Worm (Caenorhabditis elegans) whole organism, L1 larva: ENCODE results near the gene lelo-1.

Experiments
- C04F5.9 ChIP-seq: sonication (generic microtip); optimal IDR thresholded peaks from 2 replicates; lab custom pipeline; 2016; ENCODE audit warnings: missing genetic modification characterization, missing compliant biosample characterization
- Y116A8C.19 ChIP-seq: sonication (generic microtip); optimal IDR thresholded peaks from 2 replicates; lab custom pipeline; 2016; ENCODE audit warnings: missing compliant biosample characterization, missing genetic modification characterization, borderline replicate concordance
- aha-1 ChIP-seq: fragments of 150-350 bp; optimal IDR thresholded peaks from 2 replicates; lab custom pipeline; 2014; ENCODE audit warnings: missing biosample characterization, missing genetic modification characterization
- alr-1 ChIP-seq: fragments of 200-800 bp; sonication (Bioruptor generic); optimal IDR thresholded peaks from 2 replicates; lab custom pipeline; 2018; ENCODE audit warnings: borderline replicate concordance, mild to moderate bottlenecking, missing genetic modification characterization, missing compliant biosample characterization
- ama-1 ChIP-seq: fragments of 150-350 bp; optimal IDR thresholded peaks from 2 replicates; lab custom pipeline; 2014
- blmp-1 ChIP-seq: fragments of 150-350 bp; optimal IDR thresholded peaks from 2 replicates; lab custom pipeline; 2014; ENCODE audit warnings: missing biosample characterization, missing genetic modification characterization
- ceh-82 ChIP-seq, 3 experiments: fragments of 150-350 bp in 1 of 3; sonication (generic microtip) in 2 of 3; optimal IDR thresholded peaks; 2 replicates each; lab custom pipeline; 2014 to 2017; ENCODE audit warnings: missing biosample characterization in 3 of 3, missing genetic modification characterization in 3 of 3
- ceh-88 ChIP-seq: fragments of 200-800 bp; sonication (Bioruptor generic); IDR thresholded peaks from 2 replicates; pipeline ENCODE4 v1.3.6; 2022; ENCODE audit warnings: missing genetic modification characterization, missing compliant biosample characterization
- ceh-90 ChIP-seq: sonication (generic microtip); optimal IDR thresholded peaks from 2 replicates; lab custom pipeline; 2016; ENCODE audit warnings: missing genetic modification characterization, missing compliant biosample characterization
- ces-1 ChIP-seq: fragments of 150-350 bp; optimal IDR thresholded peaks from 2 replicates; lab custom pipeline; 2014; ENCODE audit warnings: missing biosample characterization, missing genetic modification reagents, missing genetic modification characterization
- dpl-1 ChIP-seq, 3 experiments: fragments of 150-350 bp in 2 of 3; sonication (generic microtip) in 1 of 3; optimal IDR thresholded peaks; 2 replicates each; lab custom pipeline; 2014 to 2017; ENCODE audit warnings: missing biosample characterization in 3 of 3, missing genetic modification characterization in 3 of 3, missing genetic modification reagents in 3 of 3
- dsc-1 ChIP-seq: sonication (generic microtip); optimal IDR thresholded peaks from 2 replicates; lab custom pipeline; 2016; ENCODE audit warnings: mild to moderate bottlenecking, missing genetic modification characterization, missing compliant biosample characterization
- efl-1 ChIP-seq, 4 experiments: fragments of 150-350 bp; optimal IDR thresholded peaks in 3 of 4; peaks in 1 of 4; 1 replicate in 1 of 4; 2 replicates in 3 of 4; lab custom pipeline; 2014; ENCODE audit warnings: missing biosample characterization in 2 of 4, missing genetic modification characterization in 2 of 4, missing genetic modification reagents in 2 of 4
- efl-3 ChIP-seq: fragments of 200-800 bp; sonication (Bioruptor generic); optimal IDR thresholded peaks from 2 replicates; lab custom pipeline; 2018; ENCODE audit warnings: mild to moderate bottlenecking, missing genetic modification characterization, missing compliant biosample characterization
- egl-27 ChIP-seq, 2 experiments: fragments of 150-350 bp in 1 of 2; sonication (generic microtip); optimal IDR thresholded peaks; 3 replicates each; lab custom pipeline; 2017 to 2018; ENCODE audit warnings: missing biosample characterization in 2 of 2, missing genetic modification characterization in 2 of 2, missing genetic modification reagents in 2 of 2
- elt-3 ChIP-seq, 6 experiments: fragments of 150-350 bp in 1 of 6; sonication (generic microtip); optimal IDR thresholded peaks; 2 replicates each; lab custom pipeline; 2017 to 2018; ENCODE audit warnings: missing biosample characterization in 6 of 6, missing genetic modification characterization in 6 of 6, inconsistent platforms in 1 of 6
- ets-5 ChIP-seq: fragments of 200-800 bp; sonication (Bioruptor generic); IDR thresholded peaks from 2 replicates; pipeline ENCODE4 v1.3.6; 2022; ENCODE audit warnings: missing genetic modification characterization, missing compliant biosample characterization
- fkh-10 ChIP-seq: sonication (generic microtip); optimal IDR thresholded peaks from 2 replicates; lab custom pipeline; 2017; ENCODE audit warnings: missing biosample characterization, missing genetic modification reagents, missing genetic modification characterization
- fos-1 ChIP-seq: fragments of 150-350 bp; optimal IDR thresholded peaks from 2 replicates; lab custom pipeline; 2014; ENCODE audit warnings: missing biosample characterization, missing genetic modification characterization
- grh-1 ChIP-seq: fragments of 200-800 bp; sonication (Bioruptor generic); IDR thresholded peaks from 2 replicates; pipeline ENCODE4 v1.3.6; 2022; ENCODE audit warnings: missing genetic modification reagents, missing genetic modification characterization, missing compliant biosample characterization
- hlh-4 ChIP-seq: sonication (generic microtip); optimal IDR thresholded peaks from 2 replicates; lab custom pipeline; 2016; ENCODE audit warnings: mild to moderate bottlenecking, missing genetic modification characterization, missing compliant biosample characterization
- hpl-2 ChIP-seq: fragments of 150-350 bp; optimal IDR thresholded peaks from 2 replicates; lab custom pipeline; 2014; ENCODE audit warnings: missing biosample characterization, missing genetic modification reagents, missing genetic modification characterization
- lin-14 ChIP-seq: fragments of 200-800 bp; sonication (Bioruptor generic); optimal IDR thresholded peaks from 2 replicates; lab custom pipeline; 2018; ENCODE audit warnings: mild to moderate bottlenecking, missing genetic modification characterization, moderate library complexity, missing compliant biosample characterization
- lin-15B ChIP-seq: fragments of 150-350 bp; sonication (generic microtip); optimal IDR thresholded peaks from 3 replicates; lab custom pipeline; 2014; ENCODE audit warnings: missing biosample characterization, missing genetic modification characterization
- lin-39 ChIP-seq: fragments of 150-350 bp; optimal IDR thresholded peaks from 2 replicates; lab custom pipeline; 2014; ENCODE audit warnings: missing biosample characterization, missing genetic modification reagents, missing genetic modification characterization
- lsy-2 ChIP-seq, 2 experiments: fragments of 150-350 bp; optimal IDR thresholded peaks; 2 replicates each; lab custom pipeline; 2014; ENCODE audit warnings: missing biosample characterization in 2 of 2, missing genetic modification characterization in 2 of 2
- mab-9 ChIP-seq: fragments of 200-800 bp; sonication (Bioruptor generic); IDR thresholded peaks from 2 replicates; pipeline ENCODE4 v1.3.6; 2022; ENCODE audit warnings: missing genetic modification reagents, missing genetic modification characterization, missing compliant biosample characterization
- mdl-1 ChIP-seq, 2 experiments: fragments of 150-350 bp; optimal IDR thresholded peaks; 2 replicates each; lab custom pipeline; 2014 to 2017; ENCODE audit warnings: missing biosample characterization in 2 of 2, missing genetic modification characterization in 2 of 2, inconsistent platforms in 1 of 2
- mef-2 ChIP-seq: fragments of 150-350 bp; optimal IDR thresholded peaks from 2 replicates; lab custom pipeline; 2014; ENCODE audit warnings: missing biosample characterization, missing genetic modification characterization
- nhr-11 ChIP-seq: fragments of 150-350 bp; optimal IDR thresholded peaks from 2 replicates; lab custom pipeline; 2014; ENCODE audit warnings: missing biosample characterization, missing genetic modification characterization
- nhr-12 ChIP-seq: sonication (generic microtip); optimal IDR thresholded peaks from 2 replicates; lab custom pipeline; 2017; ENCODE audit warnings: missing biosample characterization, missing genetic modification characterization
- nhr-19 ChIP-seq: fragments of 200-800 bp; sonication (Bioruptor generic); conservative IDR thresholded peaks from 2 replicates; pipeline ENCODE4 v1.3.6; 2022; ENCODE audit warnings: missing genetic modification characterization, missing compliant biosample characterization
- nhr-20 ChIP-seq: sonication (generic microtip); optimal IDR thresholded peaks from 2 replicates; lab custom pipeline; 2016; ENCODE audit warnings: mild to moderate bottlenecking, missing genetic modification characterization, missing compliant biosample characterization
- nhr-237 ChIP-seq: fragments of 150-350 bp; optimal IDR thresholded peaks from 2 replicates; lab custom pipeline; 2014; ENCODE audit warnings: missing biosample characterization, missing genetic modification characterization
- nhr-28 ChIP-seq: fragments of 150-350 bp; optimal IDR thresholded peaks from 2 replicates; lab custom pipeline; 2014; ENCODE audit warnings: missing biosample characterization, missing genetic modification characterization
- nhr-71 ChIP-seq: sonication (generic microtip); optimal IDR thresholded peaks from 2 replicates; lab custom pipeline; 2016; ENCODE audit warnings: mild to moderate bottlenecking, missing genetic modification characterization, moderate library complexity, missing compliant biosample characterization
- nhr-76 ChIP-seq: sonication (generic microtip); optimal IDR thresholded peaks from 2 replicates; lab custom pipeline; 2017; ENCODE audit warnings: missing biosample characterization, missing genetic modification characterization
- nhr-84 ChIP-seq: sonication (generic microtip); optimal IDR thresholded peaks from 2 replicates; lab custom pipeline; 2017; ENCODE audit warnings: missing biosample characterization, missing genetic modification characterization
- pag-3 ChIP-seq: sonication (generic microtip); optimal IDR thresholded peaks from 2 replicates; lab custom pipeline; 2017; ENCODE audit warnings: missing genetic modification characterization, mild to moderate bottlenecking, missing compliant biosample characterization, antibody characterized with exemption, borderline replicate concordance; ENCODE audit not compliant: insufficient read depth
- pqm-1 ChIP-seq: sonication (generic microtip); optimal IDR thresholded peaks from 3 replicates; lab custom pipeline; 2017; ENCODE audit warnings: missing biosample characterization, missing genetic modification characterization
- rnt-1 ChIP-seq: sonication (generic microtip); optimal IDR thresholded peaks from 2 replicates; lab custom pipeline; 2016; ENCODE audit warnings: mild to moderate bottlenecking, missing genetic modification characterization, moderate library complexity, missing compliant biosample characterization
- skn-1 ChIP-seq: fragments of 150-350 bp; optimal IDR thresholded peaks from 2 replicates; lab custom pipeline; 2014; ENCODE audit warnings: missing biosample characterization, missing genetic modification characterization
- snpc-4 ChIP-seq: fragments of 150-350 bp; optimal IDR thresholded peaks from 2 replicates; lab custom pipeline; 2014; ENCODE audit warnings: missing biosample characterization, missing genetic modification characterization
- snu-23 ChIP-seq: sonication (generic microtip); optimal IDR thresholded peaks from 2 replicates; lab custom pipeline; 2016; ENCODE audit warnings: missing genetic modification characterization, missing compliant biosample characterization
- sptf-1 ChIP-seq: fragments of 150-350 bp; optimal IDR thresholded peaks from 2 replicates; lab custom pipeline; 2014; ENCODE audit warnings: missing biosample characterization, missing genetic modification characterization
- sup-37 ChIP-seq: fragments of 200-800 bp; sonication (Bioruptor generic); optimal IDR thresholded peaks from 2 replicates; lab custom pipeline; 2018; ENCODE audit warnings: mild to moderate bottlenecking, missing genetic modification characterization, missing compliant biosample characterization
- tlp-1 ChIP-seq: fragments of 150-350 bp; optimal IDR thresholded peaks from 2 replicates; lab custom pipeline; 2014; ENCODE audit warnings: missing biosample characterization, missing genetic modification characterization
- unc-130 ChIP-seq: fragments of 150-350 bp; optimal IDR thresholded peaks from 2 replicates; lab custom pipeline; 2017; ENCODE audit warnings: missing biosample characterization, missing genetic modification characterization, inconsistent platforms
- unc-30 ChIP-seq: sonication (generic microtip); optimal IDR thresholded peaks from 2 replicates; lab custom pipeline; 2017; ENCODE audit warnings: missing biosample characterization, missing genetic modification characterization
- unc-62 ChIP-seq: fragments of 150-350 bp; optimal IDR thresholded peaks from 2 replicates; lab custom pipeline; 2014; ENCODE audit warnings: missing biosample characterization, missing genetic modification reagents, missing genetic modification characterization
- unc-98 ChIP-seq: fragments of 200-800 bp; sonication (Bioruptor generic); IDR thresholded peaks from 2 replicates; pipeline ENCODE4 v1.3.6; 2022; ENCODE audit warnings: missing genetic modification characterization, missing compliant biosample characterization
- vab-15 ChIP-seq: sonication (generic microtip); optimal IDR thresholded peaks from 2 replicates; lab custom pipeline; 2017; ENCODE audit warnings: missing genotype, mild to moderate bottlenecking, missing genetic modification characterization, missing compliant biosample characterization
- zag-1 ChIP-seq: fragments of 150-350 bp; optimal IDR thresholded peaks from 2 replicates; lab custom pipeline; 2014; ENCODE audit warnings: missing biosample characterization, missing genetic modification characterization
- ztf-4 ChIP-seq: fragments of 150-350 bp; optimal IDR thresholded peaks from 2 replicates; lab custom pipeline; 2014; ENCODE audit warnings: missing biosample characterization, missing genetic modification characterization

The lelo-1 gene

DNA sequence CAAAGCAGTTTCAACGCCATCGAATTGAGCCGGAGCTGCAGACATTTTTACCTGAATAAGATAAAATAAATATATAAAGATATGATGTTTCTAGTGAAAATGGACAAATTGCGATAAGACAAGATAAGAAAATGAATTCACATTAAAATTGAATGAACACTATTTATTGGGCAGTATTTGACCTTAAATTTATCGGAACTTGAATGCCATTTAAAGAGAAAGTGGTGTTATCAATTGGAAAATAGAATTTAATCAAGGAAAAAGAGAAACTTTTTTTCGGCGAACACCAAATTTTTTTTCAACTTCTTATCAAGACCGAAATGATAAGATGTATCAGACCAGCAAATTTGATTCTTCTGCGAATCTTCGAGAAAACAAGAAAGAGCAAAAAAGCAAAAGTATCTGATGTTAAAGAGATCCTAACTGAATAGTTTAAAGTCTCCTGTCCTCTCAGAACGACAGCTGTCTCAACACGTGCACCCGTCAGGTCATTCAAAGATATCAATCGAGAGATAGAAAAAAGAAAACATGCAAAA is 44.0 kb downstream of the lelo-1 start, which contains the start of gene upb-1:
TSS of gene upb-1 (minus strand) at position 51 of the 536 bp plus-strand sequence.
- TF ChIP-seq lin-14 (GFP tag; lab: Kevin White, UChicago): peak; percentile 72
- TF ChIP-seq grh-1 (GFP tag; lab: Robert Waterston, UW): no peak
- no peak for TF ChIP-seq dpl-1 (GFP tag; optimal IDR thresholded peaks at IDR 0.05; lab: Kevin White, UChicago)
- TF ChIP-seq blmp-1 (tag; lab: Kevin White, UChicago): peak; percentile 52
- no peak for TF ChIP-seq sptf-1 (tag; lab: Kevin White, UChicago)
- no peak for TF ChIP-seq pag-3 (tag; lab: Kevin White, UChicago)
- TF ChIP-seq nhr-237 (tag; lab: Kevin White, UChicago): no peak
- TF ChIP-seq hpl-2 (GFP tag; lab: Kevin White, UChicago): no peak
- no peak for TF ChIP-seq nhr-12 (tag; lab: Kevin White, UChicago)
- no peak for TF ChIP-seq dsc-1 (tag; lab: Kevin White, UChicago)
- no peak for TF ChIP-seq lin-15B (tag; lab: Kevin White, UChicago)
- no peak for TF ChIP-seq tlp-1 (tag; lab: Kevin White, UChicago)
- no peak for TF ChIP-seq ets-5 (GFP tag; lab: Robert Waterston, UW)
- no peak for TF ChIP-seq ceh-90 (tag; lab: Kevin White, UChicago)
- TF ChIP-seq efl-1 (optimal IDR thresholded peaks at IDR 0.05; lab: Kevin White, UChicago): peak in 1 of 2 experiments; percentile 24
- TF ChIP-seq efl-1 (GFP tag; optimal IDR thresholded peaks at IDR 0.05 in 1 of 2; lab: Kevin White, UChicago): no peak
- no peak for TF ChIP-seq mef-2 (tag; lab: Kevin White, UChicago)
- TF ChIP-seq ceh-82 (tag; optimal IDR thresholded peaks at IDR 0.05; lab: Kevin White, UChicago): no peak
- no peak for TF ChIP-seq skn-1 (tag; lab: Kevin White, UChicago)
- peak; percentile 42 to 67 for TF ChIP-seq lsy-2 (tag; optimal IDR thresholded peaks at IDR 0.05; lab: Kevin White, UChicago)
- no peak for TF ChIP-seq nhr-28 (tag; lab: Kevin White, UChicago)
- peak; percentile 82 for TF ChIP-seq nhr-71 (tag; lab: Kevin White, UChicago)
- TF ChIP-seq hlh-4 (tag; lab: Kevin White, UChicago): no peak
- no peak for TF ChIP-seq unc-98
- TF ChIP-seq nhr-11 (tag; lab: Kevin White, UChicago): no peak
- TF ChIP-seq unc-130 (tag; lab: Kevin White, UChicago): peak; percentile 39
- TF ChIP-seq lin-39 (tag; lab: Kevin White, UChicago): no peak
- no peak for TF ChIP-seq nhr-76 (tag; lab: Kevin White, UChicago)
- TF ChIP-seq unc-62 (GFP tag; lab: Kevin White, UChicago): no peak
- no peak for TF ChIP-seq unc-30
- TF ChIP-seq aha-1: no peak
- no peak for TF ChIP-seq efl-3 (GFP tag; lab: Kevin White, UChicago)
- peak; percentile 64 for TF ChIP-seq nhr-19 (GFP tag; lab: Robert Waterston, UW)
- TF ChIP-seq Y116A8C.19 (tag; lab: Kevin White, UChicago): no peak
- TF ChIP-seq egl-27 (tag; optimal IDR thresholded peaks at IDR 0.05; lab: Kevin White, UChicago): no peak
- TF ChIP-seq C04F5.9 (tag; lab: Kevin White, UChicago): no peak
- TF ChIP-seq fos-1 (tag; lab: Kevin White, UChicago): no peak
- TF ChIP-seq rnt-1 (tag; lab: Kevin White, UChicago): peak; percentile 62
- TF ChIP-seq mdl-1 (tag; optimal IDR thresholded peaks at IDR 0.05; lab: Kevin White, UChicago): peak in 1 of 2 experiments; percentile 64
- no peak for TF ChIP-seq ces-1 (GFP tag; lab: Kevin White, UChicago)
- TF ChIP-seq fkh-10 (GFP tag; lab: Kevin White, UChicago): no peak
- no peak for TF ChIP-seq vab-15 (tag; lab: Kevin White, UChicago)
- no peak for TF ChIP-seq elt-3 (tag; optimal IDR thresholded peaks at IDR 0.05; lab: Kevin White, UChicago)
- TF ChIP-seq snu-23 (GFP tag; lab: Kevin White, UChicago): peak; percentile 55
- TF ChIP-seq snpc-4: no peak
- TF ChIP-seq nhr-84 (tag; lab: Kevin White, UChicago): no peak
- TF ChIP-seq mab-9: no peak
- TF ChIP-seq sup-37: no peak
- peak; percentile 52 for TF ChIP-seq nhr-20 (tag; lab: Kevin White, UChicago)
- TF ChIP-seq zag-1 (tag; lab: Kevin White, UChicago): no peak
- TF ChIP-seq ztf-4: no peak
- no peak for TF ChIP-seq ceh-88 (GFP tag; lab: Robert Waterston, UW)
- TF ChIP-seq alr-1: no peak
- no peak for TF ChIP-seq pqm-1
- no peak for TF ChIP-seq ama-1 (lab: Kevin White, UChicago)
